Worm (Caenorhabditis elegans): ENCODE measurements around the gene krr-1.

The krr-1 gene

ce11 chrV:7248227-7248953, 17.4 kb downstream of the krr-1 start:
- no peak for TF ChIP-seq dao-5 (tag; optimal IDR thresholded peaks at IDR 0.05)
- no peak for TF ChIP-seq W03F9.2 (tag; optimal IDR thresholded peaks at IDR 0.05)
- TF ChIP-seq him-1 (tag; optimal IDR thresholded peaks at IDR 0.05), result no peak

- no peak for TF ChIP-seq dao-5 (tag; optimal IDR thresholded peaks at IDR 0.05)
- TF ChIP-seq W03F9.2 (tag; optimal IDR thresholded peaks at IDR 0.05), result no peak
- no peak for TF ChIP-seq him-1 (tag; optimal IDR thresholded peaks at IDR 0.05)
Measured at ce11 chrV:7255095-7255494, 24.1 kb downstream of the krr-1 start, which contains the start of gene C05C8.8. C05C8.8 (minus strand) TSS chrV:7255195.

ce11 chrV:7258965-7259364, 28.0 kb downstream of the krr-1 start, which contains the start of gene C13A2.12:
C13A2.12 (plus strand) TSS chrV:7259265.
- TF ChIP-seq him-1 (tag; optimal IDR thresholded peaks at IDR 0.05), result no peak
- TF ChIP-seq W03F9.2 (tag; optimal IDR thresholded peaks at IDR 0.05), result no peak
- no peak for TF ChIP-seq dao-5 (tag; optimal IDR thresholded peaks at IDR 0.05)

- no peak for TF ChIP-seq him-1 (tag; optimal IDR thresholded peaks at IDR 0.05)
- no peak for TF ChIP-seq W03F9.2 (tag; optimal IDR thresholded peaks at IDR 0.05)
- TF ChIP-seq dao-5 (tag; optimal IDR thresholded peaks at IDR 0.05), result no peak
Measured at ce11 chrV:7264042-7264441, 33.1 kb downstream of the krr-1 start, which contains the start of gene C13A2.9. C13A2.9 (minus strand) TSS chrV:7264142.

- no peak for TF ChIP-seq W03F9.2 (tag; optimal IDR thresholded peaks at IDR 0.05)
- no peak for TF ChIP-seq dao-5 (tag; optimal IDR thresholded peaks at IDR 0.05)
- no peak for TF ChIP-seq him-1 (tag; optimal IDR thresholded peaks at IDR 0.05)
Measured at ce11 chrV:7266021-7266420, 35.0 kb downstream of the krr-1 start, which contains the start of gene C13A2.7. C13A2.7 (plus strand) TSS chrV:7266321.

- TF ChIP-seq dao-5 (tag; optimal IDR thresholded peaks at IDR 0.05) (no peak), him-1 (tag; optimal IDR thresholded peaks at IDR 0.05) (no peak), W03F9.2 (tag; optimal IDR thresholded peaks at IDR 0.05) (no peak)
Measured at ce11 chrV:7269399-7269798, 38.4 kb downstream of the krr-1 start, which contains the start of gene C13A2.6. C13A2.6 (plus strand) TSS chrV:7269699.

ce11 chrV:7274992-7275391, 44.0 kb downstream of the krr-1 start, which contains the start of gene C13A2.10:
C13A2.10 (minus strand) TSS chrV:7275092.
- no peak for TF ChIP-seq him-1 (tag; optimal IDR thresholded peaks at IDR 0.05)
- TF ChIP-seq dao-5 (tag; optimal IDR thresholded peaks at IDR 0.05), result no peak
- no peak for TF ChIP-seq W03F9.2 (tag; optimal IDR thresholded peaks at IDR 0.05)

ce11 chrV:7275491-7275890, 44.5 kb downstream of the krr-1 start, which contains the start of gene C13A2.5:
C13A2.5 (plus strand) TSS chrV:7275791.
- TF ChIP-seq him-1 (tag; optimal IDR thresholded peaks at IDR 0.05) (no peak), W03F9.2 (tag; optimal IDR thresholded peaks at IDR 0.05) (no peak), dao-5 (tag; optimal IDR thresholded peaks at IDR 0.05) (no peak)

ce11 chrV:7279090-7279489, 48.1 kb downstream of the krr-1 start, which contains the start of gene C13A2.4:
C13A2.4 (plus strand) TSS chrV:7279390.
- TF ChIP-seq him-1 (tag; optimal IDR thresholded peaks at IDR 0.05) (no peak), dao-5 (tag; optimal IDR thresholded peaks at IDR 0.05) (no peak), W03F9.2 (tag; optimal IDR thresholded peaks at IDR 0.05) (no peak)

- TF ChIP-seq dao-5 (tag; optimal IDR thresholded peaks at IDR 0.05) (no peak), him-1 (tag; optimal IDR thresholded peaks at IDR 0.05) (no peak), W03F9.2 (tag; optimal IDR thresholded peaks at IDR 0.05) (no peak)
Measured at ce11 chrV:7282037-7282436, 51.0 kb downstream of the krr-1 start, which contains the start of gene C13A2.3. C13A2.3 (plus strand) TSS chrV:7282337.
